Fruit fly (Drosophila melanogaster) whole organism, embryonic: ENCODE data around the gene CG11668.

ENCODE experiments used
- Ada2b ChIP-seq: fragments of 200-800 bp; sonication (Bioruptor generic); IDR thresholded peaks from 2 replicates; pipeline ENCODE4 v1.3.6; 2022; ENCODE audit warnings: missing biosample characterization, missing genetic modification characterization
- B-H2 ChIP-seq: fragments of 200-800 bp; sonication (Bioruptor generic); optimal IDR thresholded peaks from 2 replicates; lab custom pipeline; 2018; ENCODE audit warnings: missing biosample characterization, mild to moderate bottlenecking, missing genetic modification characterization
- CG10147 ChIP-seq: fragments of 200-800 bp; sonication (Bioruptor generic); optimal IDR thresholded peaks from 2 replicates; lab custom pipeline; 2019; ENCODE audit warnings: missing biosample characterization, mild to moderate bottlenecking, missing genetic modification characterization, moderate library complexity
- CG10267 ChIP-seq: fragments of 200-800 bp; sonication (Bioruptor generic); optimal IDR thresholded peaks from 2 replicates; lab custom pipeline; 2018; ENCODE audit warnings: missing biosample characterization, mild to moderate bottlenecking, missing genetic modification characterization, moderate library complexity
- CG12659 ChIP-seq: fragments of 200-800 bp; sonication (Bioruptor generic); optimal IDR thresholded peaks from 3 replicates; lab custom pipeline; 2017; ENCODE audit warnings: mild to moderate bottlenecking, missing biosample characterization, missing genetic modification reagents, missing genetic modification characterization
- CG13123 ChIP-seq: fragments of 200-800 bp; sonication (Bioruptor generic); optimal IDR thresholded peaks from 2 replicates; lab custom pipeline; 2016; ENCODE audit warnings: missing biosample characterization, missing genetic modification characterization
- CG13424 ChIP-seq: fragments of 200-800 bp; sonication (Bioruptor generic); optimal IDR thresholded peaks from 2 replicates; lab custom pipeline; 2019; ENCODE audit warnings: missing biosample characterization, mild to moderate bottlenecking, missing genetic modification characterization, moderate library complexity
- CG13894 ChIP-seq: fragments of 200-800 bp; sonication (Bioruptor generic); optimal IDR thresholded peaks from 3 replicates; lab custom pipeline; 2018; ENCODE audit warnings: missing biosample characterization, mild to moderate bottlenecking, missing genetic modification characterization, moderate library complexity
- CG14050 ChIP-seq: fragments of 200-800 bp; sonication (Bioruptor generic); IDR thresholded peaks from 3 replicates; pipeline ENCODE4 v1.3.6; 2022; ENCODE audit warnings: missing biosample characterization, missing genetic modification characterization
- CG15479 ChIP-seq: fragments of 200-800 bp; sonication (Bioruptor generic); optimal IDR thresholded peaks from 3 replicates; lab custom pipeline; 2019; ENCODE audit warnings: missing biosample characterization, mild to moderate bottlenecking, missing genetic modification characterization, moderate library complexity
- CG1602 ChIP-seq: fragments of 200-800 bp; sonication (Bioruptor generic); optimal IDR thresholded peaks from 3 replicates; lab custom pipeline; 2016; ENCODE audit warnings: missing biosample characterization, missing genetic modification characterization
- CG17359 ChIP-seq: fragments of 200-800 bp; sonication (Bioruptor generic); optimal IDR thresholded peaks from 3 replicates; lab custom pipeline; 2018; ENCODE audit warnings: missing biosample characterization, mild to moderate bottlenecking, missing genetic modification characterization, moderate library complexity
- CG18476 ChIP-seq: fragments of 200-800 bp; sonication (Bioruptor generic); optimal IDR thresholded peaks from 2 replicates; lab custom pipeline; 2016; ENCODE audit warnings: missing biosample characterization, mild to moderate bottlenecking, missing genetic modification characterization
- CG30431 ChIP-seq: fragments of 200-800 bp; sonication (Bioruptor generic); optimal IDR thresholded peaks from 2 replicates; lab custom pipeline; 2017; ENCODE audit warnings: missing biosample characterization, missing genetic modification characterization
- CG4424 ChIP-seq: fragments of 200-800 bp; sonication (Bioruptor generic); optimal IDR thresholded peaks from 3 replicates; lab custom pipeline; 2016; ENCODE audit warnings: missing biosample characterization, missing genetic modification characterization
- CG4617 ChIP-seq: fragments of 200-800 bp; sonication (Bioruptor generic); optimal IDR thresholded peaks from 3 replicates; lab custom pipeline; 2016; ENCODE audit warnings: missing biosample characterization, missing genetic modification characterization, borderline replicate concordance
- CG4707 ChIP-seq: fragments of 200-800 bp; sonication (Bioruptor generic); optimal IDR thresholded peaks from 2 replicates; lab custom pipeline; 2018; ENCODE audit warnings: missing biosample characterization, mild to moderate bottlenecking, missing genetic modification characterization, moderate library complexity
- CG6683 ChIP-seq: fragments of 200-800 bp; sonication (Bioruptor generic); optimal IDR thresholded peaks from 2 replicates; lab custom pipeline; 2017; ENCODE audit warnings: missing biosample characterization, mild to moderate bottlenecking, missing genetic modification characterization, missing genetic modification reagents
- CG6813 ChIP-seq: fragments of 200-800 bp; sonication (Bioruptor generic); optimal IDR thresholded peaks from 2 replicates; lab custom pipeline; 2017; ENCODE audit warnings: missing biosample characterization, missing genetic modification characterization, mild to moderate bottlenecking, moderate library complexity, missing genetic modification reagents
- CG7556 ChIP-seq: fragments of 200-800 bp; sonication (Bioruptor generic); optimal IDR thresholded peaks from 2 replicates; lab custom pipeline; 2017; ENCODE audit warnings: missing biosample characterization, mild to moderate bottlenecking, missing genetic modification characterization
- CG8478 ChIP-seq: fragments of >200 bp; optimal IDR thresholded peaks from 2 replicates; lab custom pipeline; 2018
- Ets65A ChIP-seq: fragments of 200-800 bp; sonication (Bioruptor generic); peaks from one replicate; lab custom pipeline; 2016; ENCODE audit warnings: missing biosample characterization, missing genetic modification characterization
- H15 ChIP-seq: fragments of 200-800 bp; sonication (Bioruptor generic); IDR thresholded peaks from 3 replicates; pipeline ENCODE4 v1.3.6; 2022; ENCODE audit warnings: missing biosample characterization, missing genetic modification characterization
- HLH54F ChIP-seq: fragments of 200-800 bp; sonication (Bioruptor generic); optimal IDR thresholded peaks from 3 replicates; lab custom pipeline; 2016; ENCODE audit warnings: missing biosample characterization, missing genetic modification characterization
- Hmr ChIP-seq: fragments of 200-800 bp; sonication (Bioruptor generic); optimal IDR thresholded peaks from 3 replicates; lab custom pipeline; 2017; ENCODE audit warnings: mild to moderate bottlenecking, missing biosample characterization, missing genetic modification reagents, missing genetic modification characterization
- Hr39 ChIP-seq: fragments of >200 bp; optimal IDR thresholded peaks from 2 replicates; lab custom pipeline; 2017
- Lhr ChIP-seq: fragments of 200-800 bp; sonication (Bioruptor generic); optimal IDR thresholded peaks from 3 replicates; lab custom pipeline; 2017; ENCODE audit warnings: mild to moderate bottlenecking, missing biosample characterization, missing genetic modification reagents, missing genetic modification characterization
- MTF-1 ChIP-seq: fragments of 200-800 bp; sonication (Bioruptor generic); optimal IDR thresholded peaks from 2 replicates; lab custom pipeline; 2018; ENCODE audit warnings: missing biosample characterization, mild to moderate bottlenecking, missing genetic modification characterization, borderline replicate concordance
- Sry-δ ChIP-seq: fragments of 200-800 bp; sonication (Bioruptor generic); optimal IDR thresholded peaks from 2 replicates; lab custom pipeline; 2016; ENCODE audit warnings: missing biosample characterization, missing genetic modification characterization
- Xbp1 ChIP-seq: fragments of 200-800 bp; sonication (Bioruptor generic); optimal IDR thresholded peaks from 3 replicates; lab custom pipeline; 2016; ENCODE audit warnings: missing biosample characterization, mild to moderate bottlenecking, missing genetic modification characterization
- aop ChIP-seq: fragments of 200-800 bp; sonication (Bioruptor generic); IDR thresholded peaks from 2 replicates; pipeline ENCODE4 v1.3.6; 2022; ENCODE audit warnings: missing biosample characterization, missing genetic modification characterization
- bigmax ChIP-seq: fragments of 200-800 bp; sonication (Bioruptor generic); optimal IDR thresholded peaks from 2 replicates; lab custom pipeline; 2018; ENCODE audit warnings: missing biosample characterization, mild to moderate bottlenecking, missing genetic modification characterization
- cad ChIP-seq: fragments of >200 bp; optimal IDR thresholded peaks from 2 replicates; lab custom pipeline; 2017; ENCODE audit warnings: missing biosample characterization, missing genetic modification characterization
- crc ChIP-seq: fragments of 200-800 bp; sonication (Bioruptor generic); optimal IDR thresholded peaks from 2 replicates; lab custom pipeline; 2016; ENCODE audit warnings: missing biosample characterization, missing genetic modification characterization
- crol ChIP-seq: fragments of 200-800 bp; sonication (Bioruptor generic); IDR thresholded peaks from 2 replicates; pipeline ENCODE4 v1.3.6; 2022; ENCODE audit warnings: missing biosample characterization, missing genetic modification characterization
- crp ChIP-seq, 2 experiments: fragments of 200-800 bp; sonication (Bioruptor generic); optimal IDR thresholded peaks; 2 replicates in 1 of 2; 3 replicates in 1 of 2; lab custom pipeline; 2017; ENCODE audit warnings: missing biosample characterization in 2 of 2, missing genetic modification characterization in 2 of 2, mild to moderate bottlenecking in 1 of 2, moderate library complexity in 1 of 2
- danr ChIP-seq: fragments of 200-800 bp; sonication (Bioruptor generic); IDR thresholded peaks from 2 replicates; pipeline ENCODE4 v1.3.6; 2022; ENCODE audit warnings: missing biosample characterization, missing genetic modification characterization
- kay ChIP-seq: fragments of 200-800 bp; sonication (Bioruptor generic); optimal IDR thresholded peaks from 2 replicates; lab custom pipeline; 2016; ENCODE audit warnings: missing biosample characterization, missing genetic modification characterization
- kni ChIP-seq: fragments of 200-800 bp; sonication (Bioruptor generic); optimal IDR thresholded peaks from 3 replicates; lab custom pipeline; 2017; ENCODE audit warnings: mild to moderate bottlenecking, missing biosample characterization, missing genetic modification reagents, missing genetic modification characterization
- onecut ChIP-seq: fragments of 200-800 bp; sonication (Bioruptor generic); IDR thresholded peaks from 2 replicates; pipeline ENCODE4 v1.3.6; 2022; ENCODE audit warnings: missing biosample characterization, missing genetic modification characterization
- sc ChIP-seq, 3 experiments: fragments of >200 bp in 2 of 3; fragments of 200-800 bp in 1 of 3; sonication (Bioruptor generic) in 1 of 3; optimal IDR thresholded peaks; 2 replicates in 2 of 3; 3 replicates in 1 of 3; lab custom pipeline; 2017; ENCODE audit warnings: mild to moderate bottlenecking in 1 of 3, missing biosample characterization in 1 of 3, missing genetic modification characterization in 1 of 3, missing genetic modification reagents in 1 of 3
- schlank ChIP-seq: fragments of 200-800 bp; sonication (Bioruptor generic); optimal IDR thresholded peaks from 2 replicates; lab custom pipeline; 2018; ENCODE audit warnings: missing biosample characterization, mild to moderate bottlenecking, missing genetic modification characterization
- seq ChIP-seq: fragments of 200-800 bp; sonication (Bioruptor generic); IDR thresholded peaks from 2 replicates; pipeline ENCODE4 v1.3.6; 2022; ENCODE audit warnings: missing biosample characterization, missing genetic modification characterization
- slbo ChIP-seq: fragments of 200-800 bp; sonication (Bioruptor generic); IDR thresholded peaks from 2 replicates; pipeline ENCODE4 v1.3.6; 2022; ENCODE audit warnings: missing biosample characterization, missing genetic modification characterization
- ssp ChIP-seq: fragments of 200-800 bp; sonication (Bioruptor generic); IDR thresholded peaks from 2 replicates; pipeline ENCODE4 v1.3.6; 2022; ENCODE audit warnings: missing biosample characterization, missing genetic modification characterization
- sug ChIP-seq: fragments of 200-800 bp; optimal IDR thresholded peaks from 2 replicates; lab custom pipeline; 2019; ENCODE audit warnings: missing biosample characterization, mild to moderate bottlenecking, missing genetic modification characterization, moderate library complexity
- tgo ChIP-seq: fragments of 200-800 bp; sonication (Bioruptor generic); IDR thresholded peaks from 3 replicates; pipeline ENCODE4 v1.3.6; 2022; ENCODE audit warnings: missing biosample characterization, missing genetic modification characterization
- ttk ChIP-seq: fragments of 200-800 bp; sonication (Bioruptor generic); IDR thresholded peaks from 2 replicates; pipeline ENCODE4 v2.1.2; 2022; ENCODE audit warnings: missing biosample characterization, missing genetic modification characterization
- twi ChIP-seq: fragments of 200-800 bp; optimal IDR thresholded peaks from 2 replicates; lab custom pipeline; 2019; ENCODE audit warnings: missing biosample characterization, mild to moderate bottlenecking, missing genetic modification characterization, moderate library complexity
- wdn ChIP-seq: fragments of 200-800 bp; sonication (Bioruptor generic); IDR thresholded peaks from 2 replicates; pipeline ENCODE4 v1.3.6; 2022; ENCODE audit warnings: missing biosample characterization, missing genetic modification characterization

The CG11668 gene

dm6 chr3R:13010905-13011620, 27.1 kb upstream of the CG11668 start, which contains the start of gene CG8031 (continued):
- TF ChIP-seq wdn (GFP tag; lab: Robert Waterston, UW) (no peak), crc (GFP tag; lab: Kevin White, UChicago) (no peak), CG10267 (tag; lab: Kevin White, UChicago) (peak; percentile 60), Xbp1 (no peak), twi (tag; lab: Kevin White, UChicago) (no peak), CG4424 (GFP tag; lab: Kevin White, UChicago) (no peak), ssp (GFP tag; lab: Robert Waterston, UW) (no peak), Ets65A (GFP tag; lab: Kevin White, UChicago) (no peak), CG15479 (no peak), sc (optimal IDR thresholded peaks at IDR 0.05; lab: Kevin White, UChicago) (no peak), sc (GFP tag; optimal IDR thresholded peaks at IDR 0.05; lab: Kevin White, UChicago) (no peak), sug (no peak), CG17359 (tag; lab: Kevin White, UChicago) (no peak), kni (no peak), aop (GFP tag; lab: Robert Waterston, UW) (no peak), CG1602 (GFP tag; lab: Kevin White, UChicago) (no peak), H15 (GFP tag; lab: Robert Waterston, UW) (no peak), Hmr (no peak), CG6813 (GFP tag; lab: Kevin White, UChicago) (no peak), HLH54F (GFP tag; lab: Kevin White, UChicago) (no peak), CG18476 (GFP tag; lab: Kevin White, UChicago) (no peak), Lhr (GFP tag; lab: Kevin White, UChicago) (peak; percentile 78), CG13894 (no peak), CG12659 (GFP tag; lab: Kevin White, UChicago) (peak; percentile 78), bigmax (GFP tag; lab: Kevin White, UChicago) (no peak), CG30431 (GFP tag; lab: Kevin White, UChicago) (no peak), seq (GFP tag; lab: Robert Waterston, UW) (0 out of 2 replicates have a peak, but pooled peaks have one; percentile 9), slbo (no peak), CG6683 (GFP tag; lab: Kevin White, UChicago) (no peak), CG4617 (GFP tag; lab: Kevin White, UChicago) (peak; percentile 58), CG13123 (GFP tag; lab: Kevin White, UChicago) (no peak), CG7556 (GFP tag; lab: Kevin White, UChicago) (no peak), CG4707 (no peak), Sry-δ (no peak), CG14050 (GFP tag; lab: Robert Waterston, UW) (0 out of 3 replicates have a peak, but pooled peaks have one; percentile 18), B-H2 (GFP tag; lab: Kevin White, UChicago) (no peak), ttk (GFP tag; lab: Robert Waterston, UW) (no peak), crp (GFP tag; optimal IDR thresholded peaks at IDR 0.05; lab: Kevin White, UChicago) (peak in 1 of 2 experiments; percentile 6), kay (GFP tag; lab: Kevin White, UChicago) (no peak), tgo (GFP tag; lab: Robert Waterston, UW) (no peak), cad (no peak), CG8478 (lab: Kevin White, UChicago) (peak; percentile 21), onecut (GFP tag; lab: Robert Waterston, UW) (no peak), MTF-1 (GFP tag; lab: Kevin White, UChicago) (no peak), schlank (tag; lab: Kevin White, UChicago) (no peak), Ada2b (no peak), crol (GFP tag; lab: Robert Waterston, UW) (no peak), Hr39 (lab: Kevin White, UChicago) (no peak), CG13424 (tag; lab: Kevin White, UChicago) (no peak), danr (GFP tag; lab: Robert Waterston, UW) (no peak), CG10147 (no peak)
